Worm (Caenorhabditis elegans): ENCODE data around the gene Y54G2A.73.
A peak's percentile ranks its signal among the peaks of the same experiment; 100 is the strongest.

Gene Y54G2A.73

ce11 chrIV:2971060-2971459, 37.6 kb downstream of the Y54G2A.73 start:
- TF ChIP-seq F39B2.1 (GFP tag; IDR thresholded peaks at IDR 0.05) (no peak), mxl-1 (tag; optimal IDR thresholded peaks at IDR 0.05) (no peak), F33H1.4 (GFP tag; IDR thresholded peaks at IDR 0.05) (0 out of 2 replicates have a peak, but pooled peaks have one; percentile 18), zfh-2 (GFP tag; conservative IDR thresholded peaks at IDR 0.05) (peak; percentile 90), ztf-3 (GFP tag; optimal IDR thresholded peaks at IDR 0.05) (no peak), repo-1 (tag; optimal IDR thresholded peaks at IDR 0.05) (no peak), Y56A3A.18 (GFP tag; IDR thresholded peaks at IDR 0.05) (no peak), madf-8 (GFP tag; conservative IDR thresholded peaks at IDR 0.05) (no peak), nfya-2 (GFP tag; IDR thresholded peaks at IDR 0.05) (no peak), ceh-100 (GFP tag; IDR thresholded peaks at IDR 0.05) (no peak), egrh-3 (GFP tag; IDR thresholded peaks at IDR 0.05) (peak; percentile 76; the same call in 1 of the 2 replicates), chd-7 (tag; optimal IDR thresholded peaks at IDR 0.05) (no peak), cebp-2 (GFP tag; IDR thresholded peaks at IDR 0.05) (no peak), snpc-4 (GFP tag; optimal IDR thresholded peaks at IDR 0.05) (no peak), snpc-4 (tag; optimal IDR thresholded peaks at IDR 0.05) (peak in 1 of 4 experiments; percentile 74), mcd-1 (GFP tag; IDR thresholded peaks at IDR 0.05) (peak; percentile 27; the same call in 1 of the 2 replicates), snpc-3.4 (tag; optimal IDR thresholded peaks at IDR 0.05) (no peak), sdz-38 (tag; optimal IDR thresholded peaks at IDR 0.05) (no peak), T26A5.8 (tag; optimal IDR thresholded peaks at IDR 0.05) (no peak), die-1 (tag; optimal IDR thresholded peaks at IDR 0.05) (no peak)

DNA sequence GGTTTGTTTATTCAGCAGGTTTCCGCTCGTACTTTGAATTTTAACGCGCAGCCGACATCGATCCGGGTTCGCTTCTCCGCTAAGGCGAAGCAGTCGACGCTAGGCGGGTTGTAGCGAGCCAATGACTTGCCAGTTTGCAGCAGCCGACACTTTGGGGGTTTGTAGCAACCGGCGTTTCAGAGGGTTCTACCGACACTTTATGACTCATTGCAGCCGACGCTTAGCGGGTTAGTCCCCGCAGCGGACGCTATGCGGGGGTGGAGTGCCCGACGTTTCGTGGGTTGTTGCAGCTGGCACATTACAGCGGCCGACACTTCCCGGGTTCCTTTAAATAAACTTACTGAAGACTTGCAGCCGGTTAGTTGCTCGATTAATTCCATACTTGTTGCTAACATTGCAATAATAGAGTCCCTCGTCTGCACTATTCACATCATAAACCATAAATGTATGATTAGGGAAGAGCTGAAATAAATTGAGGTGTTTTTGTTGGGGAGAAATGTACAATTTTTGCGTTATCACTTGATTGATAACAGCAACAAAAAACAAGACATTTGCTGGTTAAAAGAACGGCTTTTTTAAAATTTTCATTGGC, 39.2 kb downstream of the Y54G2A.73 start, which contains the start of gene Y54G2A.57:
Gene Y54G2A.57, plus strand, starts transcription at position 542 of the 592 bp plus-strand sequence.
- peak; percentile 55 for TF ChIP-seq zfh-2 (GFP tag; conservative IDR thresholded peaks at IDR 0.05)
- no peak for TF ChIP-seq sptf-2 (GFP tag; optimal IDR thresholded peaks at IDR 0.05)
- no peak for TF ChIP-seq snpc-4 (GFP tag; optimal IDR thresholded peaks at IDR 0.05)
- TF ChIP-seq snpc-4 (tag; optimal IDR thresholded peaks at IDR 0.05), result peak in 2 of 4 experiments; percentile 10 to 48

DNA sequence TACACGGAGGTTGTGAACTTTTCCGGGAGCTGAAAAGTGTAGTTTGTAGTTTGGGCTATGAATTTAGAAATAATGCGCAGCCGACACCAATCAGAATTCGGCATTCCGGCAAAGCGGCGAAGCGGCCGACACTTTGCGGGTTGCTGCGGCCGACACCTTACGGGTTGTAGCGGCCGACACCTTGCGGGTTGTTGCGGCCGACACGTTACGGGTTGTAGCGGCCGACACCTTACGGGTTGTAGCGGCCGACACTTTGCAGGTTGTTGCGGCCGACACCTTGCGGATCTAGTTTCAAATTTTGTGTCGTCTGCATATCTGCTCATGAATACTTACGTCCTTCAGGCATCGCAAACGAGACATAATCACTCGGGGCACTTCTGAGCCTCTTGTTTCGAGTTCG, 41.8 kb downstream of the Y54G2A.73 start:
- TF ChIP-seq snpc-4 (GFP tag; optimal IDR thresholded peaks at IDR 0.05) (no peak), snpc-4 (tag; optimal IDR thresholded peaks at IDR 0.05) (peak in 2 of 4 experiments; percentile 13 to 69), ztf-28 (GFP tag; IDR thresholded peaks at IDR 0.05) (0 out of 2 replicates have a peak, but pooled peaks have one; percentile 60), somi-1 (GFP tag; optimal IDR thresholded peaks at IDR 0.05) (no peak), zfh-2 (GFP tag; conservative IDR thresholded peaks at IDR 0.05) (peak; percentile 73; the same call in 1 of the 2 replicates), attf-3 (GFP tag; conservative IDR thresholded peaks at IDR 0.05) (no peak), lir-1 (GFP tag; conservative IDR thresholded peaks at IDR 0.05) (no peak)

DNA sequence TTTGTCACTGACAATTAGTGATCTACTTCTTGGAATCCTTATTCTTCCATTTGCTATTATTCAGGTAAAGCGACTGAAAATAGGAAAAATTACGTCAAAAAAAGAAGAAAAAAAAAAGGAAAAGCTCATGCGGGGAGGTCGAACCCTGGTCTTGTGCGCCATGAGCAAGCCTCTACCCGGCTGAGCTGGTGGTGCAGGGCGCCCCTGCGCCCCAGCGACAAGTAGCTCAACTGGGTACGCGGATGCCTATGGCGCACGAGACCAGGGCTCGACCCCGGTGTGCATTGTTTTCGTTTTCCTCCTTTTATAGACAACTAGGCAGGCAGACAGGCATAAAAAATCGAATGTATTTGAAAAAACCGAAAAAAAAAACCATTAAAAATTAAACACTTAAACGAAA, 48.5 kb downstream of the Y54G2A.73 start:
- TF ChIP-seq rpc-1 (optimal IDR thresholded peaks at IDR 0.05) (no peak), rpc-1 (tag; optimal IDR thresholded peaks at IDR 0.05) (peak; percentile 9), egrh-3 (GFP tag; IDR thresholded peaks at IDR 0.05) (peak; percentile 70; the same call in 1 of the 2 replicates), ama-1 (optimal IDR thresholded peaks at IDR 0.05) (no peak), ama-1 (GFP tag; optimal IDR thresholded peaks at IDR 0.05) (no peak)

ce11 chrIV:2959798-2960197, 48.9 kb downstream of the Y54G2A.73 start, which contains the start of gene ser-6:
TSS of gene ser-6 (plus strand) at chrIV:2960098.
- no peak for TF ChIP-seq T26A5.8 (tag; optimal IDR thresholded peaks at IDR 0.05)
- TF ChIP-seq attf-3 (GFP tag; conservative IDR thresholded peaks at IDR 0.05), result no peak
- no peak for TF ChIP-seq repo-1 (tag; optimal IDR thresholded peaks at IDR 0.05)
- no peak for TF ChIP-seq cebp-2 (GFP tag; IDR thresholded peaks at IDR 0.05)
- no peak for TF ChIP-seq B0336.3 (GFP tag; IDR thresholded peaks at IDR 0.05)
- TF ChIP-seq aptf-3 (GFP tag; IDR thresholded peaks at IDR 0.05), result no peak
- TF ChIP-seq ceh-100 (GFP tag; IDR thresholded peaks at IDR 0.05), result no peak
- no peak for TF ChIP-seq ama-1 (optimal IDR thresholded peaks at IDR 0.05)
- no peak for TF ChIP-seq ama-1 (GFP tag; optimal IDR thresholded peaks at IDR 0.05)
- no peak for TF ChIP-seq C06A6.2 (GFP tag; conservative IDR thresholded peaks at IDR 0.05)
- no peak for TF ChIP-seq gei-17 (GFP tag; optimal IDR thresholded peaks at IDR 0.05)
- no peak for TF ChIP-seq zim-3 (tag; optimal IDR thresholded peaks at IDR 0.05)
- no peak for TF ChIP-seq lir-1 (GFP tag; conservative IDR thresholded peaks at IDR 0.05)
- TF ChIP-seq Y67H2A.10 (GFP tag; conservative IDR thresholded peaks at IDR 0.05), result no peak
- no peak for TF ChIP-seq F49E8.2 (tag; optimal IDR thresholded peaks at IDR 0.05; ENCODE audit: insufficient read depth)
- no peak for TF ChIP-seq mcd-1 (GFP tag; IDR thresholded peaks at IDR 0.05)
- no peak for TF ChIP-seq F52B5.7 (tag; optimal IDR thresholded peaks at IDR 0.05)
- TF ChIP-seq madf-8 (GFP tag; conservative IDR thresholded peaks at IDR 0.05), result no peak
- TF ChIP-seq ZK185.1 (tag; optimal IDR thresholded peaks at IDR 0.05; ENCODE audit: poor library complexity, severe bottlenecking), result no peak
